Fruit fly (Drosophila melanogaster) ovary, adult (tissue): ENCODE measurements around the gene CG14286.
A peak's percentile ranks its signal among the peaks of the same experiment; 100 is the strongest.

Experiments
- CG17801 ChIP-seq: fragments of 200-800 bp; optimal IDR thresholded peaks from 2 replicates; lab custom pipeline; 2019; ENCODE audit warnings: missing biosample characterization, mild to moderate bottlenecking, missing genetic modification characterization, moderate library complexity; ENCODE audit not compliant: partially characterized antibody

The CG14286 gene

DNA sequence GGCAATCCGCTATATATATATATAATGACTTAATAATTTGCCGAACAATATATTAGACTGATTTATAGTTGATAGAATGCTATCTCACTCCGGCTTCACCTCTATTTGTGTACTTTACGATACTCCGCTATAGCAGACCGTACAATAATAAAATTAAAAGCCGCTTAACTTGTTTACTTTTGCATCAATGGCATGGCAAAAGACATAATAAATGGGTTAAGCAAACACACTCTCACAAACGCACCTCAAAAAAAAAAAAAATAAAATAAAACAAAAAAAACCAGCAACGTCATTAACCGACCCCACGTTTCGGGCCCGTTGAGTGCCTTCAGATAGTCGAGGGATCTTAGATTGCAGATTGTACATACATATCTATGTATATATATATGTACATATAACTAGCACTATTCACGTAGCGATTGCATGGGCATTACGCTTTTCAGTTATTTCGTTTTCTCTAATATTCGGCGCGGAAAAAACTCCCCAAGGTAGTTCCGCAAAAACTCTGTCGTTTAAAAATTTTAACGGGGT is 44.0 kb downstream of the CG14286 start:
- no peak for TF ChIP-seq CG17801 (GFP tag; lab: Kevin White, UChicago)

DNA sequence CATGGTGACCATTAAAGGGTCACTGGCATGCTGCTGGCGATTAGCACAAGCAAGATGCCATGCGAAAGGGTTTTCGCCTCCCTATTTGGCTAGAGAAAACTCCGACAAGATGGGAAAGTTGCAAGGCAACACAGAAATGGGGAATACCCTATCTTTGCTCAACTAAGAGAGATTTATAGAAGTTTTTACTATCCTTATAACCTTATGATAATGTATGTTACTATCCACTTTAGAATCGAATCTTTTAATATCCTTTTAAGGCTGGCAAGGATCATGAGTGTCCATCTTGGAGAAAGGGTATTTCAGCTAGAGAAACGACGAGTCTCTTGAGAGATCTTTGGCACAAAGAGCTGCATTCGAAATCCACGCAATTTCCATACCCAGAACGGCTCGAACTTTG is 45.8 kb downstream of the CG14286 start:
- TF ChIP-seq CG17801 (GFP tag; lab: Kevin White, UChicago), result no peak

DNA sequence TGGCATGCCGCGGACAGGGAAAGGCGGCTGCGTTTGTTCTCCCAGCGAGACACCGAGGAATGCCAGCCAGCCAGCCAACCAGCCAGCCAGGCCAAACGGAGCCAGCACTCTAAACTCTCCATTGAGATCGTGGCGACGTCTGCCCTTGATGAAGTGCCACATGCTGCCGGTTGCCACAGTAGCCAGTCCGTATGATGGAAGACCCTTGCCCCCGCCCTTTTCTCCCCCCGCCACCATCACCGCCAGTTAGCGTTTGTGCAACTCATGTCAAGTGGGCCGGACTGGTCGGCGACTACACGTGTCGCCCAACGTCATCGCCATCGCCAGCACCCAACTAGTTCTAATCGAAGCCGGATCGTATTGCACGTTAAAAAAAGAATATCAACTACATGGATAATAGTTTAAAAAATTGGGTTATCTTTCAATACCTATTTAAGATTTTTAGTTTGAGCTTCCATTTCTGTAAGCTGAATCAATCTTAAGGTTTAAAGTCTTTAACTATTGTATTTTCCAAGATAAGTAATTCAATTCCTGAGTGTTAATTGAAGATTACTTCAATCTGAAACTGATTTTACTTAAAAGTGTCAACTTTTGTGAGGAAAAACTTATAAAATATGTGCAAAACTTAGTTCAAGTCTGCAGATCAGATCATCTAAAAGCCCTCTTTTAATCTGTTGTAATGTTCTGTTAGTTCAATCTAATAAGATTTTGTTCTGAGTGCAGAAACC is 46.5 kb downstream of the CG14286 start:
- no peak for TF ChIP-seq CG17801 (GFP tag; lab: Kevin White, UChicago)

DNA sequence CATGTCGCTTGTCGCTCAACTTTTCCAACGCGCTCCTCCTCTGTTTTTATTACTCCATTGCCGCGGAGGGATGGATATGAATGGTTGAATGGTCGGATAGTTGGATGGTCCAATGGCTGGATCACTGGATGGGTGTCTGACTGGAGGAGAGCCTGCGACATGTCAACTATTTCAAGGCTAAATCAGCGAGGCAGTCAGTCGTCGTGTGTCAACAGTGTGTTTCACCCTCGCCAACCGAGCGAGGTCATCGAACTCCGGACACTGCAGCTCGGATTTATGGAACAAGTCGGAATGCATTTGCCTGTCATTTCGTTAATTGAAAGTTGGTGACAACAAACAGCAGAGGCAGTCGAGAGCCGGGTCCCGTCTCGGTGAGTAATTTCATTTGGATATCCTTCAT is 48.1 kb downstream of the CG14286 start:
- no peak for TF ChIP-seq CG17801 (GFP tag; lab: Kevin White, UChicago)

DNA sequence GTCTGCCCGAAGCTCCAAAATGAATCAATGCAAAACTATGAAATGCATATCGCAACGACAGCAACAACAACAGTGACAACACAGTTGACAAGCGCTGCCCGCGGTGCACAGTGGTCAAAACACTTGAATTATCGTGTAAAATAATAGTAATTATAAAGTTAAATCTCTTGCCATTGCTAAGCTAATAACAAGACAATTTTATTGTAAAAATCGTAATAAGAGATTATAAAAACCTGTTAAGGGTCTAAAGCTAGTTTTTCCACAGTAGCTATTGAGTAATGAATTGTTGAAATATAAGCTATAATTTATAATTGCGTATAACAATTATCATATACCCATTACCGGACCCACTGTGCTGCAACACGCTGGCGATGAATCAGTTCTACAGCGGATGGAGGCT is 49.1 kb downstream of the CG14286 start:
- peak; percentile 69 for TF ChIP-seq CG17801 (GFP tag; lab: Kevin White, UChicago)

DNA sequence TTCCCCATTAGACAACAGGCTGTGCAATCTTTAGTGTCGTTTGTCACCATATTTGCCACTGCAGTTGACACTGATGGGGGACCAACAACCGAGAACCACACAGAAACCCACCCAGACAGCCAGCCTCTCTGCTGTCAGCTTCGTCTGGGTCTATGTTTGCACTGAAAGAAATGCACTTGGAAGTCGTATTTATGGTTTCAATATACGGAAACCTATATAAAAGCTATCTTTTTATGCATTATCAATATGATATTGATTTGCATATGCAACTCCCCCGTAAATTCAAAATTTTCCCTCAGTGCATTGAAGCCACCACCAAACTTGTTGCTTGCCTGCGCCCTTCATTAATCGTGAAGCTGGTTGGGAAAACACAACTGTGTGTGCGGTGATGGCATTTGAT is 50.3 kb downstream of the CG14286 start:
- TF ChIP-seq CG17801 (GFP tag; lab: Kevin White, UChicago), result no peak
